Worm (Caenorhabditis elegans) whole organism, mixed stage, embryonic: ENCODE measurements around the gene C46C2.2.

Source experiments
- M03D4.4 ChIP-seq: sonication (generic microtip); optimal IDR thresholded peaks from 2 replicates; lab custom pipeline; 2017; ENCODE audit warnings: mild to moderate bottlenecking, missing genetic modification characterization, missing compliant biosample characterization
- bed-3 ChIP-seq: fragments of 200-800 bp; sonication (Bioruptor generic); optimal IDR thresholded peaks from 3 replicates; lab custom pipeline; 2018; ENCODE audit warnings: mild to moderate bottlenecking, missing genetic modification characterization, moderate library complexity, missing compliant biosample characterization
- blmp-1 ChIP-seq: fragments of 150-350 bp; optimal IDR thresholded peaks from 2 replicates; lab custom pipeline; 2014; ENCODE audit warnings: missing biosample characterization, missing genetic modification characterization
- ceh-39 ChIP-seq: fragments of 150-350 bp; optimal IDR thresholded peaks from 2 replicates; lab custom pipeline; 2014; ENCODE audit warnings: missing biosample characterization, missing genetic modification characterization
- ceh-43 ChIP-seq: fragments of 200-800 bp; sonication (Bioruptor generic); optimal IDR thresholded peaks from 2 replicates; lab custom pipeline; 2018; ENCODE audit warnings: mild to moderate bottlenecking, missing genetic modification characterization, moderate library complexity, missing compliant biosample characterization
- ces-1 ChIP-seq: fragments of 150-350 bp; optimal IDR thresholded peaks from 2 replicates; lab custom pipeline; 2014; ENCODE audit warnings: missing biosample characterization, missing genetic modification reagents, missing genetic modification characterization
- cnd-1 ChIP-seq: fragments of 200-800 bp; sonication (Bioruptor generic); optimal IDR thresholded peaks from 2 replicates; lab custom pipeline; 2018; ENCODE audit warnings: mild to moderate bottlenecking, missing genetic modification characterization, missing compliant biosample characterization
- drap-1 ChIP-seq: fragments of 200-800 bp; sonication (Bioruptor generic); optimal IDR thresholded peaks from 3 replicates; lab custom pipeline; 2018; ENCODE audit warnings: mild to moderate bottlenecking, missing genetic modification characterization, missing compliant biosample characterization
- elt-1 ChIP-seq: sonication (generic microtip); optimal IDR thresholded peaks from 2 replicates; lab custom pipeline; 2017; ENCODE audit warnings: missing genetic modification characterization, mild to moderate bottlenecking, missing compliant biosample characterization, antibody characterized with exemption, moderate library complexity, borderline replicate concordance; ENCODE audit not compliant: insufficient read depth
- elt-3 ChIP-seq: fragments of 150-350 bp; optimal IDR thresholded peaks from 2 replicates; lab custom pipeline; 2014; ENCODE audit warnings: missing biosample characterization, missing genetic modification characterization
- ham-2 ChIP-seq: fragments of 200-800 bp; sonication (Bioruptor generic); optimal IDR thresholded peaks from 2 replicates; lab custom pipeline; 2018; ENCODE audit warnings: mild to moderate bottlenecking, missing genetic modification characterization, missing compliant biosample characterization
- hlh-1 ChIP-seq: fragments of 150-350 bp; optimal IDR thresholded peaks from 2 replicates; lab custom pipeline; 2014; ENCODE audit warnings: missing biosample characterization, missing genetic modification reagents, missing genetic modification characterization
- lin-13 ChIP-seq: fragments of 150-350 bp; optimal IDR thresholded peaks from 2 replicates; lab custom pipeline; 2014; ENCODE audit warnings: missing biosample characterization, missing genetic modification characterization
- lin-32 ChIP-seq: fragments of 200-800 bp; sonication (Bioruptor generic); optimal IDR thresholded peaks from 2 replicates; lab custom pipeline; 2018; ENCODE audit warnings: mild to moderate bottlenecking, missing genetic modification characterization, missing compliant biosample characterization
- lsy-2 ChIP-seq: fragments of 150-350 bp; optimal IDR thresholded peaks from 2 replicates; lab custom pipeline; 2014; ENCODE audit warnings: missing biosample characterization, missing genetic modification characterization
- mab-5 ChIP-seq: fragments of 150-350 bp; optimal IDR thresholded peaks from 2 replicates; lab custom pipeline; 2014; ENCODE audit warnings: missing biosample characterization, missing genetic modification characterization
- mls-2 ChIP-seq: sonication (generic microtip); optimal IDR thresholded peaks from 2 replicates; lab custom pipeline; 2016; ENCODE audit warnings: mild to moderate bottlenecking, missing genetic modification characterization, moderate library complexity, missing compliant biosample characterization
- nhr-12 ChIP-seq: fragments of 150-350 bp; optimal IDR thresholded peaks from 2 replicates; lab custom pipeline; 2014; ENCODE audit warnings: missing biosample characterization, missing genetic modification characterization
- nhr-2 ChIP-seq: fragments of 150-350 bp; optimal IDR thresholded peaks from 2 replicates; lab custom pipeline; 2014; ENCODE audit warnings: missing biosample characterization, missing genetic modification characterization
- nhr-237 ChIP-seq: fragments of 150-350 bp; optimal IDR thresholded peaks from 2 replicates; lab custom pipeline; 2014; ENCODE audit warnings: missing biosample characterization, missing genetic modification characterization
- nhr-28 ChIP-seq: fragments of 150-350 bp; optimal IDR thresholded peaks from 2 replicates; lab custom pipeline; 2014; ENCODE audit warnings: missing biosample characterization, missing genetic modification characterization
- nhr-76 ChIP-seq: sonication (generic microtip); optimal IDR thresholded peaks from 2 replicates; lab custom pipeline; 2017; ENCODE audit warnings: missing biosample characterization, missing genetic modification characterization
- pha-4 ChIP-seq: fragments of 150-350 bp; optimal IDR thresholded peaks from 2 replicates; lab custom pipeline; 2018; ENCODE audit warnings: missing biosample characterization, missing genetic modification reagents, missing genetic modification characterization
- sem-2 ChIP-seq: fragments of 200-800 bp; sonication (Bioruptor generic); optimal IDR thresholded peaks from 2 replicates; lab custom pipeline; 2018; ENCODE audit warnings: mild to moderate bottlenecking, missing genetic modification characterization, missing compliant biosample characterization
- snpc-4 ChIP-seq: fragments of 150-350 bp; optimal IDR thresholded peaks from 2 replicates; lab custom pipeline; 2014; ENCODE audit warnings: missing biosample characterization, missing genetic modification characterization
- sptf-1 ChIP-seq: sonication (generic microtip); optimal IDR thresholded peaks from 2 replicates; lab custom pipeline; 2017; ENCODE audit warnings: mild to moderate bottlenecking, missing genetic modification characterization, moderate library complexity, missing compliant biosample characterization
- tbx-8 ChIP-seq: fragments of 200-800 bp; sonication (Bioruptor generic); optimal IDR thresholded peaks from 2 replicates; lab custom pipeline; 2018; ENCODE audit warnings: mild to moderate bottlenecking, missing genetic modification characterization, moderate library complexity, missing compliant biosample characterization
- unc-120 ChIP-seq: sonication (generic microtip); optimal IDR thresholded peaks from 2 replicates; lab custom pipeline; 2017; ENCODE audit warnings: missing genetic modification characterization, missing compliant biosample characterization; ENCODE audit not compliant: poor library complexity, severe bottlenecking
- unc-39 ChIP-seq: fragments of 150-350 bp; optimal IDR thresholded peaks from 2 replicates; lab custom pipeline; 2014; ENCODE audit warnings: missing biosample characterization, missing genetic modification characterization
- unc-62 ChIP-seq: fragments of 150-350 bp; optimal IDR thresholded peaks from 2 replicates; lab custom pipeline; 2014; ENCODE audit warnings: missing biosample characterization, missing genetic modification reagents, missing genetic modification characterization
- zip-8 ChIP-seq: fragments of 150-350 bp; optimal IDR thresholded peaks from 2 replicates; lab custom pipeline; 2014; ENCODE audit warnings: missing biosample characterization, missing genetic modification characterization
- ztf-11 ChIP-seq: fragments of 150-350 bp; optimal IDR thresholded peaks from 2 replicates; lab custom pipeline; 2014; ENCODE audit warnings: missing biosample characterization, missing genetic modification characterization

Gene C46C2.2

DNA sequence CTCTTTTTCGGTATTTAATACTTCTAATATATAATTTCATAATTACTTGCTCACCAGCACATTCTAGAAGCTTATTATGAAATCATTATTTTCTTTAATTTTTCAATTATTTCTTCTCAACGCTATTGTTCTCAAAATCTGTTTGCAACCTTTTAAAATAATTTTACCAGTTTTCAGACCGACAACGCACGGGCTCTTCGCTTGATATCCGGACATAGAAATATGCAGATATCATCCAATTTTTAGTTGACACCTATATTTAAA is 17.7 kb upstream of the C46C2.2 start, which contains the start of gene wnk-1:
Gene wnk-1, plus strand, starts transcription at position 165 of the 264 bp plus-strand sequence.
- TF ChIP-seq nhr-76 (tag; lab: Kevin White, UChicago), result no peak
- no peak for TF ChIP-seq lin-32 (GFP tag; lab: Kevin White, UChicago)
- TF ChIP-seq drap-1 (GFP tag; lab: Kevin White, UChicago), result no peak
- no peak for TF ChIP-seq ceh-39 (tag; lab: Kevin White, UChicago)
- TF ChIP-seq lsy-2 (tag; lab: Kevin White, UChicago), result no peak
- no peak for TF ChIP-seq blmp-1
- no peak for TF ChIP-seq mab-5 (tag; lab: Kevin White, UChicago)
- no peak for TF ChIP-seq sem-2
- no peak for TF ChIP-seq nhr-237 (tag; lab: Kevin White, UChicago)
- TF ChIP-seq hlh-1 (tag; lab: Kevin White, UChicago), result no peak
- no peak for TF ChIP-seq elt-3 (tag; lab: Kevin White, UChicago)
- no peak for TF ChIP-seq unc-39 (tag; lab: Kevin White, UChicago)
- TF ChIP-seq ceh-43 (GFP tag; lab: Kevin White, UChicago), result no peak
- no peak for TF ChIP-seq unc-62 (GFP tag; lab: Kevin White, UChicago)
- TF ChIP-seq mls-2 (tag; lab: Kevin White, UChicago), result no peak
- no peak for TF ChIP-seq zip-8 (tag; lab: Kevin White, UChicago)
- no peak for TF ChIP-seq ztf-11 (tag; lab: Kevin White, UChicago)
- TF ChIP-seq pha-4 (tag; lab: Kevin White, UChicago), result no peak
- TF ChIP-seq lin-13 (tag; lab: Kevin White, UChicago), result no peak

DNA sequence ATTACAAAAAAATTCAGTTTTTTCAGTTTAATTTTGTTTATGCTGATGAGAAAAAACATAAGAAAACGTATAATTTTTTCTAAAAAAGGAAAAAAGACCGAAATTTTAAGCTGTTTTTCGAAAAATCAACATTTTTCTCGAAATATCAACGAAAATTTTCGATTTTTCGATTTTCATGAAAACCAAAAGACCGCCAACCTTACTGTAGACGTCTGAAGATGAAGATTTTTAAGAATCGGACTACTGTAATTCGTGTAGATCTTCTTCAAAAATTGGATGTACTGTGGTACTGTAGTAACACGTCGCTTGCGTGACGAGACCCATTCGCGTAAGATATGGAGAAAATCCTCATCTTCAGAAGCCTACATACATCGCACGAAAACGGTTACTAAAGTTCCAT is 6.7 kb upstream of the C46C2.2 start:
- TF ChIP-seq nhr-28 (tag; lab: Kevin White, UChicago) (no peak), lsy-2 (tag; lab: Kevin White, UChicago) (no peak), lin-13 (tag; lab: Kevin White, UChicago) (no peak), sem-2 (no peak), unc-120 (tag; lab: Kevin White, UChicago) (no peak), mls-2 (tag; lab: Kevin White, UChicago) (no peak), ceh-43 (GFP tag; lab: Kevin White, UChicago) (no peak), M03D4.4 (tag; lab: Kevin White, UChicago) (no peak), nhr-76 (tag; lab: Kevin White, UChicago) (no peak)

DNA sequence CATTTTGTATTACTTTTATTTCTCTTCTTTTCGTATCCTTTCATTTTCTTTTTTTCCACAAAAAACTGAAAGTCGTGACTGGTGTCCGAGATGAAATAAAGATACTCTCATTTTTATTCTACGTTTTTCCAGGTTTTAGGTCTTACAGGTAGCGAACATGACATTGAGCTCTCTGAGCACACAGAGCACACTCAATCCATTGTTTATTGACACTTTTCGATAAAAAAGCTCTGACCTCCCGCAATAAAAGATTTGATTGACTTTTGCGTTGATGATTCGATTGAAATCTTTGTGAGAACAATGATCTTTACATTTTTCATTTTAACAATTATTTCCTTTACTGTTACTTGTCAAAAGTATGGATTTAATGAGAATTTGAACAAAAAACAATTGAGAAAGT is 5.4 kb upstream of the C46C2.2 start, which contains the start of gene C46C2.6:
Gene C46C2.6, plus strand, starts transcription at position 301 of the 400 bp plus-strand sequence.
- no peak for TF ChIP-seq tbx-8
- no peak for TF ChIP-seq pha-4 (tag; lab: Kevin White, UChicago)
- TF ChIP-seq lsy-2 (tag; lab: Kevin White, UChicago), result no peak
- no peak for TF ChIP-seq sem-2
- TF ChIP-seq nhr-12 (tag; lab: Kevin White, UChicago), result no peak
- no peak for TF ChIP-seq elt-1 (tag; lab: Kevin White, UChicago)
- no peak for TF ChIP-seq mls-2 (tag; lab: Kevin White, UChicago)
- no peak for TF ChIP-seq unc-62 (GFP tag; lab: Kevin White, UChicago)
- TF ChIP-seq bed-3, result no peak
- TF ChIP-seq nhr-2 (tag; lab: Kevin White, UChicago), result no peak
- TF ChIP-seq elt-3 (tag; lab: Kevin White, UChicago), result no peak
- TF ChIP-seq blmp-1, result no peak
- no peak for TF ChIP-seq cnd-1 (tag; lab: Kevin White, UChicago)
- TF ChIP-seq zip-8 (tag; lab: Kevin White, UChicago), result no peak
- TF ChIP-seq nhr-28 (tag; lab: Kevin White, UChicago), result no peak
- TF ChIP-seq nhr-237 (tag; lab: Kevin White, UChicago), result no peak
- TF ChIP-seq nhr-76 (tag; lab: Kevin White, UChicago), result no peak
- TF ChIP-seq, all 35 proteins: peak for 0

DNA sequence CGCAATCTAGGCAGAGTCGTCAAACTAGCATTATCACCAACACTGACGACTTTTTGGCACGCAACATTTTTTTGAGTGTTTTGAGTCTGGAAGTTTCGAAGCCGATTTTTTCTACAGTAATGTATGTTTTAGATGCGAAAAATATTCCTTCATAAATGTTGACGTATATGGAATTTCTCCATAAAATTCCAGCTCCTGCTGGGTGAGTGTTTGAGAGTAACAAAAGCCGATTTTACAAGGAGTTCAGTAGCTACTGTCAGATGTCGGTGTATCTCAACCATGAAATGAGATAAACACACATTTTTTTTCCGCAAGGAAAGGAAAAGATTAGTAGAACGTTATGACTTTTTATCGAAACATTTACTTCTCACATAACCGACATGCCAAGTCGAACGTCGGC is 2.7 kb upstream of the C46C2.2 start:
- TF ChIP-seq lin-13 (tag; lab: Kevin White, UChicago) (no peak), snpc-4 (tag; lab: Kevin White, UChicago) (no peak), lin-32 (GFP tag; lab: Kevin White, UChicago) (no peak), ceh-39 (tag; lab: Kevin White, UChicago) (no peak), sptf-1 (tag; lab: Kevin White, UChicago) (no peak), elt-1 (tag; lab: Kevin White, UChicago) (no peak), nhr-12 (tag; lab: Kevin White, UChicago) (no peak), ham-2 (GFP tag; lab: Kevin White, UChicago) (no peak), drap-1 (GFP tag; lab: Kevin White, UChicago) (no peak), blmp-1 (no peak), lsy-2 (tag; lab: Kevin White, UChicago) (no peak), ces-1 (GFP tag; lab: Kevin White, UChicago) (no peak), unc-39 (tag; lab: Kevin White, UChicago) (no peak)
